Worm (Caenorhabditis elegans) whole organism, mixed stage, embryonic: ENCODE results near the gene mec-15.

Experiments used
- bed-3 ChIP-seq: fragments of 200-800 bp; sonication (Bioruptor generic); optimal IDR thresholded peaks from 3 replicates; lab custom pipeline; 2018; ENCODE audit warnings: mild to moderate bottlenecking, missing genetic modification characterization, moderate library complexity, missing compliant biosample characterization
- blmp-1 ChIP-seq: fragments of 150-350 bp; optimal IDR thresholded peaks from 2 replicates; lab custom pipeline; 2014; ENCODE audit warnings: missing biosample characterization, missing genetic modification characterization
- ceh-39 ChIP-seq: fragments of 150-350 bp; optimal IDR thresholded peaks from 2 replicates; lab custom pipeline; 2014; ENCODE audit warnings: missing biosample characterization, missing genetic modification characterization
- ceh-43 ChIP-seq: fragments of 200-800 bp; sonication (Bioruptor generic); optimal IDR thresholded peaks from 2 replicates; lab custom pipeline; 2018; ENCODE audit warnings: mild to moderate bottlenecking, missing genetic modification characterization, moderate library complexity, missing compliant biosample characterization
- ceh-83 ChIP-seq: fragments of 200-800 bp; sonication (Bioruptor generic); optimal IDR thresholded peaks from 2 replicates; lab custom pipeline; 2018; ENCODE audit warnings: mild to moderate bottlenecking, missing genetic modification characterization, missing compliant biosample characterization
- ces-1 ChIP-seq: fragments of 150-350 bp; optimal IDR thresholded peaks from 2 replicates; lab custom pipeline; 2014; ENCODE audit warnings: missing biosample characterization, missing genetic modification reagents, missing genetic modification characterization
- cnd-1 ChIP-seq: fragments of 200-800 bp; sonication (Bioruptor generic); optimal IDR thresholded peaks from 2 replicates; lab custom pipeline; 2018; ENCODE audit warnings: mild to moderate bottlenecking, missing genetic modification characterization, missing compliant biosample characterization
- drap-1 ChIP-seq: fragments of 200-800 bp; sonication (Bioruptor generic); optimal IDR thresholded peaks from 3 replicates; lab custom pipeline; 2018; ENCODE audit warnings: mild to moderate bottlenecking, missing genetic modification characterization, missing compliant biosample characterization
- elt-1 ChIP-seq: sonication (generic microtip); optimal IDR thresholded peaks from 2 replicates; lab custom pipeline; 2017; ENCODE audit warnings: missing genetic modification characterization, mild to moderate bottlenecking, missing compliant biosample characterization, antibody characterized with exemption, moderate library complexity, borderline replicate concordance; ENCODE audit not compliant: insufficient read depth
- elt-3 ChIP-seq: fragments of 150-350 bp; optimal IDR thresholded peaks from 2 replicates; lab custom pipeline; 2014; ENCODE audit warnings: missing biosample characterization, missing genetic modification characterization
- flh-1 ChIP-seq: fragments of 200-800 bp; sonication (Bioruptor generic); optimal IDR thresholded peaks from 2 replicates; lab custom pipeline; 2018; ENCODE audit warnings: mild to moderate bottlenecking, missing genetic modification characterization, moderate library complexity, missing compliant biosample characterization
- ham-2 ChIP-seq: fragments of 200-800 bp; sonication (Bioruptor generic); optimal IDR thresholded peaks from 2 replicates; lab custom pipeline; 2018; ENCODE audit warnings: mild to moderate bottlenecking, missing genetic modification characterization, missing compliant biosample characterization
- lin-13 ChIP-seq: fragments of 150-350 bp; optimal IDR thresholded peaks from 2 replicates; lab custom pipeline; 2014; ENCODE audit warnings: missing biosample characterization, missing genetic modification characterization
- lin-32 ChIP-seq: fragments of 200-800 bp; sonication (Bioruptor generic); optimal IDR thresholded peaks from 2 replicates; lab custom pipeline; 2018; ENCODE audit warnings: mild to moderate bottlenecking, missing genetic modification characterization, missing compliant biosample characterization
- lsy-2 ChIP-seq: fragments of 150-350 bp; optimal IDR thresholded peaks from 2 replicates; lab custom pipeline; 2014; ENCODE audit warnings: missing biosample characterization, missing genetic modification characterization
- mab-5 ChIP-seq: fragments of 150-350 bp; optimal IDR thresholded peaks from 2 replicates; lab custom pipeline; 2014; ENCODE audit warnings: missing biosample characterization, missing genetic modification characterization
- mep-1 ChIP-seq: fragments of 150-350 bp; optimal IDR thresholded peaks from 2 replicates; lab custom pipeline; 2017; ENCODE audit warnings: missing biosample characterization, missing genetic modification reagents, missing genetic modification characterization, inconsistent platforms
- nhr-12 ChIP-seq: fragments of 150-350 bp; optimal IDR thresholded peaks from 2 replicates; lab custom pipeline; 2014; ENCODE audit warnings: missing biosample characterization, missing genetic modification characterization
- nhr-2 ChIP-seq: fragments of 150-350 bp; optimal IDR thresholded peaks from 2 replicates; lab custom pipeline; 2014; ENCODE audit warnings: missing biosample characterization, missing genetic modification characterization
- nhr-237 ChIP-seq: fragments of 150-350 bp; optimal IDR thresholded peaks from 2 replicates; lab custom pipeline; 2014; ENCODE audit warnings: missing biosample characterization, missing genetic modification characterization
- nhr-28 ChIP-seq: fragments of 150-350 bp; optimal IDR thresholded peaks from 2 replicates; lab custom pipeline; 2014; ENCODE audit warnings: missing biosample characterization, missing genetic modification characterization
- nhr-76 ChIP-seq: sonication (generic microtip); optimal IDR thresholded peaks from 2 replicates; lab custom pipeline; 2017; ENCODE audit warnings: missing biosample characterization, missing genetic modification characterization
- pha-4 ChIP-seq: fragments of 150-350 bp; optimal IDR thresholded peaks from 2 replicates; lab custom pipeline; 2018; ENCODE audit warnings: missing biosample characterization, missing genetic modification reagents, missing genetic modification characterization
- sem-2 ChIP-seq: fragments of 200-800 bp; sonication (Bioruptor generic); optimal IDR thresholded peaks from 2 replicates; lab custom pipeline; 2018; ENCODE audit warnings: mild to moderate bottlenecking, missing genetic modification characterization, missing compliant biosample characterization
- snpc-4 ChIP-seq: fragments of 150-350 bp; optimal IDR thresholded peaks from 2 replicates; lab custom pipeline; 2014; ENCODE audit warnings: missing biosample characterization, missing genetic modification characterization
- sptf-1 ChIP-seq: sonication (generic microtip); optimal IDR thresholded peaks from 2 replicates; lab custom pipeline; 2017; ENCODE audit warnings: mild to moderate bottlenecking, missing genetic modification characterization, moderate library complexity, missing compliant biosample characterization
- tbx-8 ChIP-seq: fragments of 200-800 bp; sonication (Bioruptor generic); optimal IDR thresholded peaks from 2 replicates; lab custom pipeline; 2018; ENCODE audit warnings: mild to moderate bottlenecking, missing genetic modification characterization, moderate library complexity, missing compliant biosample characterization
- unc-120 ChIP-seq: sonication (generic microtip); optimal IDR thresholded peaks from 2 replicates; lab custom pipeline; 2017; ENCODE audit warnings: missing genetic modification characterization, missing compliant biosample characterization; ENCODE audit not compliant: poor library complexity, severe bottlenecking
- unc-39 ChIP-seq: fragments of 150-350 bp; optimal IDR thresholded peaks from 2 replicates; lab custom pipeline; 2014; ENCODE audit warnings: missing biosample characterization, missing genetic modification characterization
- unc-62 ChIP-seq: fragments of 150-350 bp; optimal IDR thresholded peaks from 2 replicates; lab custom pipeline; 2014; ENCODE audit warnings: missing biosample characterization, missing genetic modification reagents, missing genetic modification characterization
- ztf-11 ChIP-seq: fragments of 150-350 bp; optimal IDR thresholded peaks from 2 replicates; lab custom pipeline; 2014; ENCODE audit warnings: missing biosample characterization, missing genetic modification characterization

The mec-15 gene

ce11 chrII:10230972-10231371 lies 8.5 kb downstream of the mec-15 start, which contains the start of gene T01E8.8:
Gene T01E8.8 (plus strand): TSS chrII:10231272.
- no peak for TF ChIP-seq nhr-28
- no peak for TF ChIP-seq mab-5 (tag; lab: Kevin White, UChicago)
- no peak for TF ChIP-seq nhr-12 (tag; lab: Kevin White, UChicago)
- no peak for TF ChIP-seq bed-3 (GFP tag; lab: Kevin White, UChicago)
- no peak for TF ChIP-seq ces-1
- TF ChIP-seq flh-1 (GFP tag; lab: Kevin White, UChicago) = no peak
- TF ChIP-seq elt-3 (tag; lab: Kevin White, UChicago) = no peak
- no peak for TF ChIP-seq ceh-43 (GFP tag; lab: Kevin White, UChicago)
- no peak for TF ChIP-seq lin-32 (GFP tag; lab: Kevin White, UChicago)
- no peak for TF ChIP-seq pha-4 (tag; lab: Kevin White, UChicago)
- no peak for TF ChIP-seq tbx-8 (GFP tag; lab: Kevin White, UChicago)

DNA sequence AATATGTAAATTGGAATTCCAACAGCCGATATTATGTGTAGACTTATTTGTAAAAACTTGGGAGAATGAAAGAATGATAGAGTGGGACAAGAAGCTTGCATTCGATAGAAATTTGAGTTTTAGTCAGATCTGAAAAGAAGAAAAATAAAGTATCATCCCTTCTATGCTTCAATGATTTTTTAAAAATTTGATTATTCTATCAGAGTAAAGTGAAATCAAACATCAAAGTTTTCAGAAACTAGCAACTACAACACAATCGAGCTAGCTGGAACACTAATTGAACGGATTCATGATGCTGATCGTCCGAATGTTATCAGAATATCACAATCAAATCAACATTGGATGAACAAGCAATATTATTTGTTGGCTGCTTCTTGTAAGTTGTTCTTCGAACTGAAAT lies 12.5 kb downstream of the mec-15 start, which contains the start of gene srh-135:
Gene srh-135 (minus strand): TSS at position 101 of the 400 bp plus-strand sequence.
- TF ChIP-seq flh-1 (GFP tag; lab: Kevin White, UChicago) = no peak

- TF ChIP-seq cnd-1 (tag; lab: Kevin White, UChicago) (no peak), lin-13 (no peak), pha-4 (tag; lab: Kevin White, UChicago) (no peak), ceh-83 (GFP tag; lab: Kevin White, UChicago) (no peak), nhr-12 (tag; lab: Kevin White, UChicago) (no peak), ces-1 (no peak), lsy-2 (tag; lab: Kevin White, UChicago) (no peak), elt-1 (no peak), snpc-4 (tag; lab: Kevin White, UChicago) (no peak), ceh-39 (tag; lab: Kevin White, UChicago) (no peak), flh-1 (GFP tag; lab: Kevin White, UChicago) (no peak), drap-1 (GFP tag; lab: Kevin White, UChicago) (no peak), ztf-11 (no peak)
Measured at ce11 chrII:10222577-10222976, 16.9 kb downstream of the mec-15 start, which contains the start of gene plc-3. Gene plc-3 (plus strand): TSS chrII:10222877.

ce11 chrII:10221627-10222026 lies 17.9 kb downstream of the mec-15 start:
- no peak for TF ChIP-seq snpc-4 (tag; lab: Kevin White, UChicago)
- TF ChIP-seq, all 35 proteins: peak for 0

- TF ChIP-seq drap-1 (GFP tag; lab: Kevin White, UChicago) (no peak), unc-120 (tag; lab: Kevin White, UChicago) (no peak), bed-3 (GFP tag; lab: Kevin White, UChicago) (no peak), nhr-237 (tag; lab: Kevin White, UChicago) (no peak), nhr-12 (tag; lab: Kevin White, UChicago) (no peak), pha-4 (tag; lab: Kevin White, UChicago) (no peak), unc-62 (GFP tag; lab: Kevin White, UChicago) (no peak), nhr-28 (no peak)
Measured at ce11 chrII:10220631-10221030, 18.9 kb downstream of the mec-15 start.

- TF ChIP-seq ham-2 (no peak), elt-1 (no peak), ces-1 (no peak), drap-1 (GFP tag; lab: Kevin White, UChicago) (no peak), nhr-76 (no peak), sem-2 (GFP tag; lab: Kevin White, UChicago) (no peak), unc-39 (tag; lab: Kevin White, UChicago) (no peak), sptf-1 (no peak), tbx-8 (GFP tag; lab: Kevin White, UChicago) (no peak), ceh-83 (GFP tag; lab: Kevin White, UChicago) (no peak), blmp-1 (tag; lab: Kevin White, UChicago) (no peak), mep-1 (tag; lab: Kevin White, UChicago) (no peak), nhr-2 (tag; lab: Kevin White, UChicago) (no peak)
Measured at ce11 chrII:10218171-10218570, 21.3 kb downstream of the mec-15 start, which contains the start of gene ref-1. Gene ref-1 (plus strand): TSS chrII:10218471.
